Fruit fly (Drosophila melanogaster): ENCODE results near the gene CG7903.

CG7903 gene

DNA sequence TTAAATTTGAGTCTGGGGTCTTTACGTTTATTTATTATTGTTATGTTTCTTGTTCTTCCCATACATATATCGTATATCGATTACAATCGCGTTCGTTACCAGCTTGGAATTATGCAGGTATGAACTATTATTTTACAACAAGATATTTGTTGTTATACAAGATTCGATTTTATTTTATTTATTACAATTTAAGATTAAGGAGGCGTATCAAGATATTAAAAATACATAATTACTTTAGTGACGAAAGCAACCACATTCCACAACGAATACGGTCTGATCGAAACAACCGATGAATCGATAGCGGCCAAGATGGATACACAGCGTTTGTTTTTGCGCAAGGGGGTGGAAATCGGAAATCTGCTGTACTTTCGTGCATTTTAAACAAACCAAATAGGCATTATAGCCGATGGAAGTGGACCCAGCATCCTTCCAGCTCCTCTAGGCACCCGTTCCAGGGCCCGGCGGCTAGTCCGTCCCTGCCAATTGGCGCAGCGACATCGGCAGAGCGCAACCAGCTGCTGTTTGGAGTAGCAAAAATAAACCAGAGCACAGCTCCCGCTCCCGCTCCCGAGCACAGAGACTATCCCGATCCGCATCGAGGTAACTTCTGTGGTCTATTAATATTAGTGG, 2.7 kb upstream of the CG7903 start, which contains the start of the genes CG15525 and CG11504:
CG15525 (minus strand) TSS at position 70 of the 630 bp plus-strand sequence.
CG11504 (plus strand) TSS at position 294 of the 630 bp plus-strand sequence.
- TF ChIP-seq psq (optimal IDR thresholded peaks at IDR 0.05) (no peak), usp (GFP tag; optimal IDR thresholded peaks at IDR 0.05) (no peak), Dll (optimal IDR thresholded peaks at IDR 0.05) (no peak), EcR (GFP tag; optimal IDR thresholded peaks at IDR 0.05) (no peak), pan (optimal IDR thresholded peaks at IDR 0.05) (no peak)

DNA sequence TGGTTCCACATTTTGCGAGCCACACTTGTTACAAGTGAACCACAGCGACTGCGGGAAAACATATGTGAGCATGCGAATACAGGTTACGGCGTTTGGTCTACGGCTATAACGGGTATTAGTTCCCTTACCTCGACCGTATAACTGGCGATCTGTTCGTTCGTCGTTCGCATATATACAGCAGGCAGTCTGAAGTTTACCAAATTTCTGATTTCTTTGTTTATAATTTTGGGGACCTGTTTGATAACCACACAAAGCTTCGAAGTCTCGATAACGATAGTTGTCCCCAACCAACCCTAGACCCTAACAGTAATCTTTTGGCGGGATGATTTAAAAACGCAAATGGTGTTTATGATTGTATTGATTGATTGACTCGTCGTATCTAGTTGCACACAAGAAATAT, 1.9 kb downstream of the CG7903 start, which contains the start of gene Acph-1:
Acph-1 (minus strand) TSS at position 278 of the 400 bp plus-strand sequence.
- no peak for TF ChIP-seq psq (optimal IDR thresholded peaks at IDR 0.05)
- TF ChIP-seq pan (optimal IDR thresholded peaks at IDR 0.05) = no peak
- no peak for TF ChIP-seq CG8478 (optimal IDR thresholded peaks at IDR 0.05)
- no peak for TF ChIP-seq EcR (GFP tag; optimal IDR thresholded peaks at IDR 0.05)
- TF ChIP-seq Dll (optimal IDR thresholded peaks at IDR 0.05) = no peak
- TF ChIP-seq usp (GFP tag; optimal IDR thresholded peaks at IDR 0.05) = no peak

DNA sequence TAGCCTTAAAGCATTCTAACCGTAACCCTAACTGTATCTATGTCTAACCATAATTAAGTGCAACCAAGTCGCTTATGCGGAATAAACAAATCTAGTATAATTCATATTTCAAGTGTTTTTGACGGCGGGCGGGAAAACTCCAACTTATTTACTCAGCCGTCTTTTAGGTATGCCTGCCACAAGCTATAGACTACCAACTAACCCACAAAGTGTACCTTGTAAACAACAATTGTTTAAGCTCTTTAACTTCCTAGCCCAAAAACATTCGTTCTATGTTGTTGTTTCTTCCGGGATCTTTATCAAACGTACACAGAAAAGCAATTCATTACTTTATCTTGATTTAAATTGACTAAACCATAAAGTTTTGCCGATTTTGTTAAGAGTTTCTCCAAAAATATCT, 4.3 kb downstream of the CG7903 start:
- TF ChIP-seq usp (GFP tag; optimal IDR thresholded peaks at IDR 0.05) (no peak), pan (optimal IDR thresholded peaks at IDR 0.05) (no peak), psq (optimal IDR thresholded peaks at IDR 0.05) (no peak), CG8478 (optimal IDR thresholded peaks at IDR 0.05) (no peak), Dll (optimal IDR thresholded peaks at IDR 0.05) (no peak), EcR (GFP tag; optimal IDR thresholded peaks at IDR 0.05) (no peak)

DNA sequence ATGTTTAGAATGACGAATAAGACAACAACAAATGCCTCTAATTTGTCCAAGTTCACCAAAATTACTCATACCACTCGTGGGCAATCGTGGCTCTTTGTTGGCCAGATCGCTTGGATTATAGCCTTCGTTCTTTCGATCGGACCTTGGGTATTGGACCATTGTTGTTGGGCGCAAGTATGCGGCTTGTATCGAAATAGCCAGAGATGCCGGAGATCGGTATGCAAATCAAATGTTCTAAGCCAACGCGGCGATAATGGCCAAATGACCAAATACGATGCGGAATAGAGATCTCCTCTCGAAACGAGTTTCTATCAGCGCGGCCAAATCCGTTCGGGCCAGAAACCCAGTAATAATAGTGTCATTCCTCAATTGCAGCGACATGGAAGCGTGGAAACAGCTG, 9.8 kb downstream of the CG7903 start:
- TF ChIP-seq psq (optimal IDR thresholded peaks at IDR 0.05) = no peak
- TF ChIP-seq EcR (GFP tag; optimal IDR thresholded peaks at IDR 0.05) = no peak
- TF ChIP-seq Dll (optimal IDR thresholded peaks at IDR 0.05) = no peak
- TF ChIP-seq usp (GFP tag; optimal IDR thresholded peaks at IDR 0.05) = no peak
- no peak for TF ChIP-seq CG8478 (optimal IDR thresholded peaks at IDR 0.05)
- no peak for TF ChIP-seq pan (optimal IDR thresholded peaks at IDR 0.05)

DNA sequence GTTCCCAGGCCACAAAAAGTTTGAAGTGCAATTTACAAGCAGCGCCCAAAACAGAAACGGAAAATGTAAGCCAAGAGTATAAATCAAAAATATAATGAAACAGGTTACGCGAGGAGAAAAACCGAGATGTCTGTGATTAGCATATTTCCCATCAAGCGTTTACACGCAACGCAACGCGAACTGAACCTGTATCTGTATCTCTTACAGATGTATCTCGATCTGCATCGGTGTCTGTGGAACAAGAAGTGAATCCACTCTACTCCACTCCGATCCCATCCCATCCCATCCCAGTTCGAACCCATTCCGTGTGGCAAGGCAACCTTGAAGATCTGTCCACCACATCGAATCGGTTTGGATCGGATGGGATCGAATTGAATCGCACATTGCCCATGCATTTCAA, 11.1 kb downstream of the CG7903 start:
- TF ChIP-seq psq (optimal IDR thresholded peaks at IDR 0.05) (no peak), CG8478 (optimal IDR thresholded peaks at IDR 0.05) (no peak), EcR (GFP tag; optimal IDR thresholded peaks at IDR 0.05) (no peak), usp (GFP tag; optimal IDR thresholded peaks at IDR 0.05) (no peak), pan (optimal IDR thresholded peaks at IDR 0.05) (no peak), Dll (optimal IDR thresholded peaks at IDR 0.05) (no peak)

DNA sequence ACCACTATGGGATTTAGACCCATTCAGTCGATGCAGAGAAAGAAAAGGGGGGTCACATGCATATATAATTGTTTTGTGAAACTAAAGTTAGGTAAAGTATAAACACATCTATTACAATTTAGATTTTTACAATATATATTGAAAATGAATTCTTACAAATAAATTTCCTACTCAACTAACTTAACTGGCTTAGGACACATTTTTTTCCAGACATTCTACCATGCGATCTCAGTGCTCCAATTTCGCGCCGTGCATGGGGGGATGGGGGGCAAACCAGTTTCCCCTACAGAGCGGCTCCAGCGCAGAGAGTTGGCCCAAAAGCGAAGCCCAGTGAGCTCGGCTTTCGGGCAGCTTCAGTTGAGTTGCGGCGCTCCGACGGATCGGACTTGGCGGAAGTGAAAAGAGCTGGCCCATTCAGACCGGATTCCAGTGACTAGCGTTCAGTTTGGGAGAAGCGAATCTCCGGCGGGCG, 11.9 kb downstream of the CG7903 start, which contains the start of gene CG7896:
CG7896 (plus strand) TSS at position 354 of the 472 bp plus-strand sequence.
- TF ChIP-seq usp (GFP tag; optimal IDR thresholded peaks at IDR 0.05) (no peak), CG8478 (optimal IDR thresholded peaks at IDR 0.05) (no peak), pan (optimal IDR thresholded peaks at IDR 0.05) (no peak), Dll (optimal IDR thresholded peaks at IDR 0.05) (no peak), EcR (GFP tag; optimal IDR thresholded peaks at IDR 0.05) (no peak), psq (optimal IDR thresholded peaks at IDR 0.05) (no peak)

DNA sequence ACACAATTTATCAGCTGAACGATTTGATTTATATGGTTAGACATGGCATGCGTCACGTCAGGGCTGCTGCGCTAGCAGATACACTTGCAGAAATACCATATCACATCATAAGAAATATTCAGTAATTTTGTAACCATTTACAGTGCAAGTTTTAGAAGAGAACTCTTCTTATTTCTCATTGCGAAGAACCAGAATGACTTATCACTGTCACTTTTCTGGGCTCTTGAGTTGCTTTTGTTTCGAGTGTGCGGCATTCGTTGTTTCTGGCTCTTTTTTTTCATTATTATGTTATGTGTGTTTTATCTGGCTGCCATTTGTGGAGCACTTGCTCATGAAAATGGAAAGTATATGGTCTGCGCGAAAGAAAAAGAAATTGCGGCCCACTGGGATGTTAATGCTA, 13.0 kb downstream of the CG7903 start:
- TF ChIP-seq psq (optimal IDR thresholded peaks at IDR 0.05) (no peak), Dll (optimal IDR thresholded peaks at IDR 0.05) (no peak), pan (optimal IDR thresholded peaks at IDR 0.05) (no peak), CG8478 (optimal IDR thresholded peaks at IDR 0.05) (no peak), EcR (GFP tag; optimal IDR thresholded peaks at IDR 0.05) (no peak), usp (GFP tag; optimal IDR thresholded peaks at IDR 0.05) (no peak)

DNA sequence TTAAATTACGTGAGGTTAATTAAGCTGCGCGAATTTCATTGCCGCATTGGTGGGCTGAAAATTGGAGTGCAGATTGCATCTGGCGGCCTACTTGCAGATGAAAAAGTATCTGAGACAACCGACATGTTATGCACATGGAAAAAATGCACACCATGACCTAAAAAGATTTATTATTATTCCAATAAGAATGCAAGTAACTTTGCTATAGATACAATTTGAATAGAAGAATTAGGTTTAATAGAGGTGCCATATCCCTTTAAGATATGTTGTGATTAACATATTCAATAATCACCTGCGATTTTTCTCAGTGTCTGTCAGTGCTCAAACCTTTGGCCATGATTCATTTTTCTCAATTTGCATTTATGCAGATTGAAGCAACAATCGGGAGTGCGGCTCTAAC, 13.6 kb downstream of the CG7903 start:
- TF ChIP-seq Dll (optimal IDR thresholded peaks at IDR 0.05) (no peak), CG8478 (optimal IDR thresholded peaks at IDR 0.05) (no peak), psq (optimal IDR thresholded peaks at IDR 0.05) (no peak), EcR (GFP tag; optimal IDR thresholded peaks at IDR 0.05) (no peak), pan (optimal IDR thresholded peaks at IDR 0.05) (no peak), usp (GFP tag; optimal IDR thresholded peaks at IDR 0.05) (no peak)

DNA sequence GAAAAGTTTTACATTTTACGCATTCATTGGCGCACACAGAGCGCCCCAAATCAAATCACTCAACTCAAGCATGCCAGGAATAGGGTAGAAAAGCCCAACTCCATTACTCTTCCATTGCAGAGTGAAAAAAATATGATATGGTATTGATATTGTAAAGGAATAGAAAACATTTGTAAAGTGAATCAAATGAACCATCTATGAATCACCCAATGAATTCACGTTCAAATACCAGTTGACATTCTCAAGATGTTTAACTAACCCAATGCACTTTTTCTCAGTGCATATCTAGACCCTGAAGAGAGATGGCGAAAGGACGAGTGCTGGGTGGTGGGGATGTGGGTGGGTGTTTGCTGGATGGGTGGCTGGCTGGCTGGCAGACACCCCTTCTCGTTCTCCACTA, 16.4 kb downstream of the CG7903 start:
- TF ChIP-seq psq (optimal IDR thresholded peaks at IDR 0.05) (no peak), CG8478 (optimal IDR thresholded peaks at IDR 0.05) (no peak)

DNA sequence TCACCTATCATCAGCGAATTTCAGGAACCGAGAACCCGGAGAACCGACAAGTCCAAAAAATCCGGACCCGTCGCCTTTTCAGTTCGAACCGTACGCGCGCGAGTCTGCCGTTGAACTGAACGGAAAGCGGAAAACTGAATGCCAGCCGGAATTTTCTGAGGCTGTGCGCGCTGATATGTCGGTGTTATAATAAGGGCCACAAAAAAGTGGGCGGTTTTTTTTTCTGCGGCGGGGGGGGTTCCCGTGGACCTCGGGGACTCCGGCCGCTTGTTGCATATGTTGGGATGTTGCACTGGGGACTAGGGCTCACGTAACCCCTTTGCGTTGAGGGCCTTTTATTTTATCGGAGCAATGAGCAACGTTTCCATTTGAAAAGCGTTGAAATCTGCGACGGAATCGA, 25.7 kb downstream of the CG7903 start, which contains the start of gene TkR99D:
TkR99D (minus strand) TSS at position 101 of the 400 bp plus-strand sequence.
- TF ChIP-seq pan (optimal IDR thresholded peaks at IDR 0.05) (no peak), CG8478 (optimal IDR thresholded peaks at IDR 0.05) (no peak), EcR (GFP tag; optimal IDR thresholded peaks at IDR 0.05) (no peak), usp (GFP tag; optimal IDR thresholded peaks at IDR 0.05) (no peak), Dll (optimal IDR thresholded peaks at IDR 0.05) (no peak), psq (optimal IDR thresholded peaks at IDR 0.05) (no peak)

DNA sequence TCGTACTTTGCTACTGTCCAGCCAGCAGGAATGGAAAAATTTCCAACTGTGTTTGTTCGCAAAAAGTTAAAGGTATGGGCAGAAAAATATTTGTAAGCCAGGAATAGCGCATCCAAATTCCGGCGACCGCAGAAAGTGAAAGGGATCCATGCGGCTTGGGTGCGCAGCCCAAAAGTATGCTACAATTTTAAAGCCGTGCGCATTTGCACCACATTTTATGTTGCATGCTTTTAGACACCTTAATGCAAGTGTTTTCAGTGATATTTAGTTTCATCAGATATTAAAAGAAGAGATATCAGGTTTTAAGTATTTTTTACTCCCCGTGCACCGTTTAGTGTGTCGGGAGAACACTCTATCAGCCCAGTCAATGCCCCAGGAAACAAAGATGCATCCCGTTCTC, 31.9 kb downstream of the CG7903 start:
- TF ChIP-seq Dll (optimal IDR thresholded peaks at IDR 0.05) = no peak
- TF ChIP-seq usp (GFP tag; optimal IDR thresholded peaks at IDR 0.05) = no peak
- no peak for TF ChIP-seq CG8478 (optimal IDR thresholded peaks at IDR 0.05)
- no peak for TF ChIP-seq EcR (GFP tag; optimal IDR thresholded peaks at IDR 0.05)
- no peak for TF ChIP-seq psq (optimal IDR thresholded peaks at IDR 0.05)
- TF ChIP-seq pan (optimal IDR thresholded peaks at IDR 0.05) = no peak

DNA sequence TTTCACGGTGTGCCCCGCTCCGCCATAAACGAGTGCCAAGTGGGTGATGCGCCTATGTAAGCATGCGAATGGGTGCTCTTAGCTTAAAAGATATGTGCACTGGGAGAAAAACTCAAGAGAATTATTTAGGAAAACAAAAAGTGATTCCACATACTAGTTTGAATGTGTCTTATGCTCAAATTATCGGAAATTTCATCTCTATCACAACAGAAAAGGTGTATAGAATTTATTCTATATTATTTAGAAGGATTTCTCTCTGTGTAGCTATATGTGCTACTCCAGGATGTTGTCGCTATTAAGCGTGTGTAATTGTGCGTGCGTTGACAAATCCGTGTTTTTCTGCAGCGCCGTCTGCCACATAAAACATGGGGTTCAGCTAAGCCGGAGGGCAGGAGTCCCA, 35.7 kb downstream of the CG7903 start:
- no peak for TF ChIP-seq psq (optimal IDR thresholded peaks at IDR 0.05)
- no peak for TF ChIP-seq Dll (optimal IDR thresholded peaks at IDR 0.05)
- TF ChIP-seq CG8478 (optimal IDR thresholded peaks at IDR 0.05) = no peak
- TF ChIP-seq usp (GFP tag; optimal IDR thresholded peaks at IDR 0.05) = no peak
- TF ChIP-seq pan (optimal IDR thresholded peaks at IDR 0.05) = no peak
- TF ChIP-seq EcR (GFP tag; optimal IDR thresholded peaks at IDR 0.05) = no peak
